Fruit fly (Drosophila melanogaster): ENCODE results near the gene CG34447.
A peak's percentile ranks its signal among the peaks of the same experiment; 100 is the strongest.

The CG34447 gene

DNA sequence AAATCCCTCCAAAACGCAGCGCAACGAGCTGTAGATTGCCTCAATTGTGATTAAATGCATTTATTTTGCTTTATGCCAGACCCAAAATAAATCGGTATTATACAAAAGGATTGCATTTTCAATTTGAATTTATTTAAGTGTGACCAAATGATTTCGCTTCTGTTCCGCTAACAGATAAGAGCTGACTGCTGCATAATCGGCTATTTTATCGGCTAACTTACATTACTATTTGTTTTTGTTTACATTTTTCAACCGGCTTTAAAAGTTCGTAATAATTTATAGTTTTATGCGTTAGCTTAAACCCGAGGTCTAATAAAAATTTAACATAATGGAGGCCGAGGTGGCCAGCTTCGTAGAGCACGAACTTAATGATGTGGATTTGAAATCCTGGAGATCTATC, 36.8 kb downstream of the CG34447 start, which contains the start of gene PIG-Wa (continued):
- no peak for TF ChIP-seq Stat92E (GFP tag; optimal IDR thresholded peaks at IDR 0.05)
- no peak for TF ChIP-seq CG10431 (GFP tag; optimal IDR thresholded peaks at IDR 0.05)
- no peak for TF ChIP-seq CG17359 (tag; optimal IDR thresholded peaks at IDR 0.05)
- no peak for TF ChIP-seq Xrp1 (GFP tag; IDR thresholded peaks at IDR 0.05)
- TF ChIP-seq Scr (GFP tag; IDR thresholded peaks at IDR 0.05; ENCODE audit: partially characterized antibody) = peak; percentile 40; the same call in 1 of the 2 replicates
- peak; percentile 64 for TF ChIP-seq amos (GFP tag; IDR thresholded peaks at IDR 0.05; ENCODE audit: partially characterized antibody)
- TF ChIP-seq stc (GFP tag; IDR thresholded peaks at IDR 0.05) = no peak
- TF ChIP-seq sr (GFP tag; IDR thresholded peaks at IDR 0.05) = no peak
- no peak for TF ChIP-seq CG11696 (GFP tag; IDR thresholded peaks at IDR 0.05)
- no peak for TF ChIP-seq vfl (GFP tag; optimal IDR thresholded peaks at IDR 0.05)
- no peak for TF ChIP-seq D19B (GFP tag; optimal IDR thresholded peaks at IDR 0.05)
- no peak for TF ChIP-seq jing (GFP tag; optimal IDR thresholded peaks at IDR 0.05)
- TF ChIP-seq eve (GFP tag; optimal IDR thresholded peaks at IDR 0.05) = no peak
- TF ChIP-seq peb (GFP tag; IDR thresholded peaks at IDR 0.05) = no peak
- no peak for TF ChIP-seq CG13123 (GFP tag; optimal IDR thresholded peaks at IDR 0.05)
- no peak for TF ChIP-seq Hand (GFP tag; optimal IDR thresholded peaks at IDR 0.05)
- TF ChIP-seq bowl (GFP tag; IDR thresholded peaks at IDR 0.05) = no peak
- TF ChIP-seq CHES-1-like (GFP tag; optimal IDR thresholded peaks at IDR 0.05) = peak; percentile 7
- no peak for TF ChIP-seq Doc3 (GFP tag; IDR thresholded peaks at IDR 0.05; ENCODE audit: partially characterized antibody)
- TF ChIP-seq CG18764 (GFP tag; optimal IDR thresholded peaks at IDR 0.05) = no peak
- TF ChIP-seq pzg (GFP tag; optimal IDR thresholded peaks at IDR 0.05) = peak; percentile 60
- no peak for TF ChIP-seq klu (GFP tag; IDR thresholded peaks at IDR 0.05)
- TF ChIP-seq CG31441 (GFP tag; IDR thresholded peaks at IDR 0.05) = no peak
- TF ChIP-seq dan (GFP tag; IDR thresholded peaks at IDR 0.05) = no peak
- TF ChIP-seq Side (GFP tag; optimal IDR thresholded peaks at IDR 0.05) = no peak
- TF ChIP-seq caup (GFP tag; optimal IDR thresholded peaks at IDR 0.05; ENCODE audit: severe bottlenecking) = no peak
- TF ChIP-seq oc (tag; optimal IDR thresholded peaks at IDR 0.05) = no peak
- TF ChIP-seq nom (GFP tag; optimal IDR thresholded peaks at IDR 0.05) = no peak
- no peak for TF ChIP-seq Ptx1 (GFP tag; IDR thresholded peaks at IDR 0.05)
- TF ChIP-seq Tbp (GFP tag; optimal IDR thresholded peaks at IDR 0.05) = no peak
- TF ChIP-seq CG3847 (GFP tag; IDR thresholded peaks at IDR 0.05) = peak; percentile 54
- no peak for TF ChIP-seq pum (GFP tag; optimal IDR thresholded peaks at IDR 0.05)
- TF ChIP-seq bigmax (GFP tag; optimal IDR thresholded peaks at IDR 0.05) = no peak
- no peak for TF ChIP-seq Rfx (GFP tag; IDR thresholded peaks at IDR 0.05)
- TF ChIP-seq NfI (GFP tag; optimal IDR thresholded peaks at IDR 0.05) = no peak
- TF ChIP-seq HHEX (GFP tag; optimal IDR thresholded peaks at IDR 0.05) = no peak
- peak; percentile 86 for TF ChIP-seq Myb (GFP tag; optimal IDR thresholded peaks at IDR 0.05)
- peak in 1 of 2 experiments; percentile 11 for TF ChIP-seq dpn (GFP tag; optimal IDR thresholded peaks at IDR 0.05)
- peak; percentile 34 for TF ChIP-seq wek (GFP tag; optimal IDR thresholded peaks at IDR 0.05)
- no peak for TF ChIP-seq CG11456 (GFP tag; IDR thresholded peaks at IDR 0.05)
- TF ChIP-seq Lhr (GFP tag; optimal IDR thresholded peaks at IDR 0.05) = peak; percentile 32
- TF ChIP-seq CG18262 (tag; optimal IDR thresholded peaks at IDR 0.05) = no peak
- TF ChIP-seq sc (optimal IDR thresholded peaks at IDR 0.05) = no peak
- no peak for TF ChIP-seq sc (GFP tag; optimal IDR thresholded peaks at IDR 0.05)
- no peak for TF ChIP-seq gem (tag; optimal IDR thresholded peaks at IDR 0.05)
- TF ChIP-seq CG4328 (GFP tag; optimal IDR thresholded peaks at IDR 0.05) = no peak
- no peak for TF ChIP-seq CG1647 (GFP tag; optimal IDR thresholded peaks at IDR 0.05)
- peak; percentile 19 for TF ChIP-seq CG9797 (GFP tag; optimal IDR thresholded peaks at IDR 0.05)
- no peak for TF ChIP-seq Drgx (GFP tag; IDR thresholded peaks at IDR 0.05)
- TF ChIP-seq CG7271 (tag; optimal IDR thresholded peaks at IDR 0.05) = no peak
- peak; percentile 62; the same call in 1 of the 3 replicates for TF ChIP-seq CG6791 (GFP tag; IDR thresholded peaks at IDR 0.05; ENCODE audit: partially characterized antibody)

All from whole organism, embryonic.